Fruit fly (Drosophila melanogaster): ENCODE data around the gene CG5347.
A peak's percentile ranks its signal among the peaks of the same experiment; 100 is the strongest.

The CG5347 gene

dm6 chrX:14727580-14727979, 49.0 kb upstream of the CG5347 start (continued):
- no peak for TF ChIP-seq oc (tag; optimal IDR thresholded peaks at IDR 0.05)
- peak; percentile 1 for TF ChIP-seq mam (GFP tag; optimal IDR thresholded peaks at IDR 0.05)
- no peak for TF ChIP-seq CG17612 (GFP tag; IDR thresholded peaks at IDR 0.05)
- TF ChIP-seq CG10654 (GFP tag; optimal IDR thresholded peaks at IDR 0.05): no peak
- TF ChIP-seq tgo (GFP tag; IDR thresholded peaks at IDR 0.05): peak; percentile 46; the same call in 2 of the 3 replicates
- no peak for TF ChIP-seq CHES-1-like (GFP tag; optimal IDR thresholded peaks at IDR 0.05)
- TF ChIP-seq Eip74EF (GFP tag; optimal IDR thresholded peaks at IDR 0.05): peak in 1 of 2 experiments; percentile 22
- TF ChIP-seq org-1 (GFP tag; optimal IDR thresholded peaks at IDR 0.05): peak; percentile 19
- peak; percentile 32 for TF ChIP-seq nau (GFP tag; optimal IDR thresholded peaks at IDR 0.05)
- no peak for TF ChIP-seq prd (optimal IDR thresholded peaks at IDR 0.05)
- TF ChIP-seq prd (GFP tag; IDR thresholded peaks at IDR 0.05): peak; percentile 29; the same call in 1 of the 3 replicates
- TF ChIP-seq bab2 (GFP tag; optimal IDR thresholded peaks at IDR 0.05): no peak
- peak; percentile 48 for TF ChIP-seq CG7556 (GFP tag; optimal IDR thresholded peaks at IDR 0.05)
- no peak for TF ChIP-seq Elba2 (GFP tag; optimal IDR thresholded peaks at IDR 0.05)
- TF ChIP-seq wek (GFP tag; optimal IDR thresholded peaks at IDR 0.05): no peak
- TF ChIP-seq klu (GFP tag; IDR thresholded peaks at IDR 0.05): 0 out of 2 replicates have a peak, but pooled peaks have one; percentile 15
- no peak for TF ChIP-seq Jarid2 (GFP tag; optimal IDR thresholded peaks at IDR 0.05)
- TF ChIP-seq Rfx (GFP tag; IDR thresholded peaks at IDR 0.05): peak; percentile 40; the same call in 1 of the 2 replicates
- no peak for TF ChIP-seq CG11723 (GFP tag; optimal IDR thresholded peaks at IDR 0.05)
- TF ChIP-seq dm (GFP tag; optimal IDR thresholded peaks at IDR 0.05): no peak
- TF ChIP-seq CG15514 (GFP tag; optimal IDR thresholded peaks at IDR 0.05): peak; percentile 31
- no peak for TF ChIP-seq ems (GFP tag; optimal IDR thresholded peaks at IDR 0.05)
- TF ChIP-seq row (GFP tag; IDR thresholded peaks at IDR 0.05): peak; percentile 72
- TF ChIP-seq croc (GFP tag; conservative IDR thresholded peaks at IDR 0.05): no peak
- TF ChIP-seq CG11560 (tag; IDR thresholded peaks at IDR 0.05): no peak
- no peak for TF ChIP-seq Neu2 (GFP tag; optimal IDR thresholded peaks at IDR 0.05; ENCODE audit: borderline replicate concordance)
- TF ChIP-seq CG18262 (tag; optimal IDR thresholded peaks at IDR 0.05): peak; percentile 39
- TF ChIP-seq CG13123 (GFP tag; optimal IDR thresholded peaks at IDR 0.05): no peak
- TF ChIP-seq Gsc (GFP tag; IDR thresholded peaks at IDR 0.05): no peak
- no peak for TF ChIP-seq BtbVII (GFP tag; optimal IDR thresholded peaks at IDR 0.05)
- TF ChIP-seq CG30020 (tag; optimal IDR thresholded peaks at IDR 0.05): no peak
- peak; percentile 69 for TF ChIP-seq CG11504 (tag; optimal IDR thresholded peaks at IDR 0.05)
- no peak for TF ChIP-seq aop (GFP tag; IDR thresholded peaks at IDR 0.05)
- no peak for TF ChIP-seq tup (GFP tag; optimal IDR thresholded peaks at IDR 0.05)
- TF ChIP-seq Sry-β (GFP tag; optimal IDR thresholded peaks at IDR 0.05): no peak
- TF ChIP-seq pnt (GFP tag; optimal IDR thresholded peaks at IDR 0.05): no peak
- TF ChIP-seq Lpt (GFP tag; optimal IDR thresholded peaks at IDR 0.05): no peak
- TF ChIP-seq chn (GFP tag; optimal IDR thresholded peaks at IDR 0.05): no peak
- TF ChIP-seq Scr (GFP tag; IDR thresholded peaks at IDR 0.05; ENCODE audit: partially characterized antibody): no peak
- TF ChIP-seq vvl (GFP tag; IDR thresholded peaks at IDR 0.05): 0 out of 2 replicates have a peak, but pooled peaks have one; percentile 14
- TF ChIP-seq CG18764 (GFP tag; optimal IDR thresholded peaks at IDR 0.05): no peak
- TF ChIP-seq HLH54F (GFP tag; optimal IDR thresholded peaks at IDR 0.05): no peak
- TF ChIP-seq crc (GFP tag; optimal IDR thresholded peaks at IDR 0.05): no peak
- no peak for TF ChIP-seq salm (tag; optimal IDR thresholded peaks at IDR 0.05)
- TF ChIP-seq Atf3 (GFP tag; optimal IDR thresholded peaks at IDR 0.05): no peak
- TF ChIP-seq Drgx (GFP tag; IDR thresholded peaks at IDR 0.05): peak; percentile 37
- TF ChIP-seq run (tag; optimal IDR thresholded peaks at IDR 0.05): no peak
- TF ChIP-seq Dip3 (GFP tag; optimal IDR thresholded peaks at IDR 0.05): no peak
- TF ChIP-seq Trl (optimal IDR thresholded peaks at IDR 0.05): no peak
- TF ChIP-seq Trl (GFP tag; optimal IDR thresholded peaks at IDR 0.05): no peak
- peak; percentile 26 for TF ChIP-seq bcd (GFP tag; optimal IDR thresholded peaks at IDR 0.05)
- TF ChIP-seq CG10959 (GFP tag; IDR thresholded peaks at IDR 0.05): no peak
- no peak for TF ChIP-seq CG7928 (GFP tag; optimal IDR thresholded peaks at IDR 0.05)
